Fruit fly (Drosophila melanogaster) whole organism, wandering third instar larva: Measurements from ENCODE around the gene Nrx-IV.

Experiments
- CG32264 ChIP-seq: fragments of 200-800 bp; sonication (Bioruptor generic); optimal IDR thresholded peaks from 2 replicates; lab custom pipeline; 2016; ENCODE audit warnings: missing biosample characterization, missing genetic modification characterization
- CG9705 ChIP-seq: fragments of 200-800 bp; sonication (Bioruptor generic); optimal IDR thresholded peaks from 2 replicates; lab custom pipeline; 2018; ENCODE audit warnings: missing biosample characterization, mild to moderate bottlenecking, missing genetic modification characterization
- CrebA ChIP-seq: fragments of 200-800 bp; sonication (Bioruptor generic); optimal IDR thresholded peaks from 2 replicates; lab custom pipeline; 2016; ENCODE audit warnings: missing biosample characterization, mild to moderate bottlenecking, missing genetic modification characterization, borderline replicate concordance
- Dif ChIP-seq: fragments of 200-275, 200-300 bp; sonication (Bioruptor generic); optimal IDR thresholded peaks from 2 replicates; lab custom pipeline; 2018; ENCODE audit warnings: missing biosample characterization, missing genetic modification characterization; ENCODE audit not compliant: partially characterized antibody
- HLH106 ChIP-seq: fragments of 200-800 bp; optimal IDR thresholded peaks from 3 replicates; lab custom pipeline; 2019; ENCODE audit warnings: missing biosample characterization, mild to moderate bottlenecking, missing genetic modification characterization, moderate library complexity
- Hnf4 ChIP-seq: fragments of 200-800 bp; sonication (Bioruptor generic); optimal IDR thresholded peaks from 2 replicates; lab custom pipeline; 2016; ENCODE audit warnings: missing biosample characterization, mild to moderate bottlenecking, missing genetic modification characterization
- Hr78 ChIP-seq: fragments of >200 bp; optimal IDR thresholded peaks from 2 replicates; lab custom pipeline; 2017; ENCODE audit warnings: missing biosample characterization, missing genetic modification characterization
- Hr83 ChIP-seq: fragments of 200-300 bp; sonication (Bioruptor generic); optimal IDR thresholded peaks from 2 replicates; lab custom pipeline; 2016; ENCODE audit warnings: missing biosample characterization, mild to moderate bottlenecking, missing genetic modification characterization, moderate library complexity; ENCODE audit not compliant: poor library complexity, severe bottlenecking
- Jra ChIP-seq: sonication (Bioruptor generic); optimal IDR thresholded peaks from 2 replicates; lab custom pipeline; 2016; ENCODE audit warnings: missing biosample characterization, missing genetic modification characterization
- Myc ChIP-seq: fragments of >200 bp; optimal IDR thresholded peaks from 2 replicates; lab custom pipeline; 2017
- N ChIP-seq: fragments of >200 bp; optimal IDR thresholded peaks from 2 replicates; lab custom pipeline; 2018; ENCODE audit warnings: missing biosample characterization, missing external identifiers, missing genetic modification characterization
- OdsH ChIP-seq: fragments of 200-800 bp; sonication (Bioruptor generic); optimal IDR thresholded peaks from 2 replicates; lab custom pipeline; 2016; ENCODE audit warnings: missing biosample characterization, mild to moderate bottlenecking, missing genetic modification characterization
- Rel ChIP-seq, 2 experiments: fragments of 200-800 bp; sonication (Bioruptor generic) in 1 of 2; optimal IDR thresholded peaks; 2 replicates in 1 of 2; 3 replicates in 1 of 2; lab custom pipeline; 2016 to 2019; ENCODE audit warnings: mild to moderate bottlenecking in 2 of 2, missing biosample characterization in 2 of 2, missing genetic modification characterization in 2 of 2, moderate library complexity in 1 of 2
- Sp1 ChIP-seq: fragments of 200-800 bp; sonication (Bioruptor generic); optimal IDR thresholded peaks from 3 replicates; lab custom pipeline; 2019; ENCODE audit warnings: missing biosample characterization, mild to moderate bottlenecking, missing genetic modification characterization, moderate library complexity
- br ChIP-seq: fragments of 200-800 bp; sonication (Bioruptor generic); optimal IDR thresholded peaks from 2 replicates; lab custom pipeline; 2016; ENCODE audit warnings: missing biosample characterization, missing genetic modification characterization
- brk ChIP-seq: fragments of 200-800 bp; sonication (Bioruptor generic); optimal IDR thresholded peaks from 2 replicates; lab custom pipeline; 2016; ENCODE audit warnings: missing biosample characterization, mild to moderate bottlenecking, missing genetic modification characterization
- dl ChIP-seq, 2 experiments: fragments of 175-275, 200-275 bp in 1 of 2; fragments of 200-275 bp in 1 of 2; sonication (Bioruptor generic); optimal IDR thresholded peaks; lab custom pipeline; 2018; ENCODE audit warnings: mild to moderate bottlenecking in 2 of 2, missing biosample characterization in 2 of 2, missing genetic modification characterization in 2 of 2, moderate library complexity in 2 of 2; ENCODE audit not compliant: partially characterized antibody in 2 of 2, insufficient read depth in 1 of 2
- dsf ChIP-seq: sonication (Bioruptor generic); optimal IDR thresholded peaks from 2 replicates; lab custom pipeline; 2016; ENCODE audit warnings: missing biosample characterization, missing genetic modification characterization, borderline replicate concordance
- ey ChIP-seq: fragments of 200-800 bp; sonication (Bioruptor generic); optimal IDR thresholded peaks from 2 replicates; lab custom pipeline; 2016; ENCODE audit warnings: missing biosample characterization, missing genetic modification characterization
- foxo ChIP-seq, 2 experiments: fragments of 200-800 bp; sonication (Bioruptor generic); optimal IDR thresholded peaks; 2 replicates in 1 of 2; 3 replicates in 1 of 2; lab custom pipeline; 2016 to 2017; ENCODE audit warnings: missing biosample characterization in 2 of 2, missing genetic modification characterization in 2 of 2
- fru ChIP-seq: fragments of 200-800 bp; sonication (Bioruptor generic); optimal IDR thresholded peaks from 3 replicates; lab custom pipeline; 2016; ENCODE audit warnings: missing biosample characterization, mild to moderate bottlenecking, missing genetic modification characterization
- h ChIP-seq: fragments of 200-800 bp; sonication (Bioruptor generic); optimal IDR thresholded peaks from 3 replicates; lab custom pipeline; 2016; ENCODE audit warnings: missing biosample characterization, mild to moderate bottlenecking, missing genetic modification characterization
- jim ChIP-seq: fragments of 175-275, 200-325 bp; sonication (Bioruptor generic); optimal IDR thresholded peaks from 2 replicates; lab custom pipeline; 2016; ENCODE audit warnings: missing biosample characterization, mild to moderate bottlenecking, missing genetic modification characterization
- lola ChIP-seq: fragments of >200 bp; optimal IDR thresholded peaks from 2 replicates; lab custom pipeline; 2017; ENCODE audit warnings: missing biosample characterization, missing genetic modification characterization
- psq ChIP-seq: fragments of 200-800 bp; sonication (Bioruptor generic); optimal IDR thresholded peaks from 3 replicates; lab custom pipeline; 2017; ENCODE audit warnings: missing biosample characterization, mild to moderate bottlenecking, missing genetic modification characterization, moderate library complexity
- rgr ChIP-seq: fragments of 200-800 bp; sonication (Bioruptor generic); optimal IDR thresholded peaks from 3 replicates; lab custom pipeline; 2016; ENCODE audit warnings: missing biosample characterization, mild to moderate bottlenecking, missing genetic modification characterization
- sage ChIP-seq: fragments of 200-800 bp; sonication (Bioruptor generic); optimal IDR thresholded peaks from 2 replicates; lab custom pipeline; 2016; ENCODE audit warnings: missing biosample characterization, mild to moderate bottlenecking, missing genetic modification characterization
- sv ChIP-seq: fragments of 200-800 bp; sonication (Bioruptor generic); optimal IDR thresholded peaks from 3 replicates; lab custom pipeline; 2016; ENCODE audit warnings: missing biosample characterization, missing genetic modification characterization
- tai ChIP-seq: sonication (Bioruptor generic); optimal IDR thresholded peaks from 2 replicates; lab custom pipeline; 2016; ENCODE audit warnings: missing biosample characterization, missing genetic modification characterization
- woc ChIP-seq: sonication (Bioruptor generic); optimal IDR thresholded peaks from 2 replicates; lab custom pipeline; 2016; ENCODE audit warnings: missing biosample characterization, mild to moderate bottlenecking, missing genetic modification characterization

The Nrx-IV gene

DNA sequence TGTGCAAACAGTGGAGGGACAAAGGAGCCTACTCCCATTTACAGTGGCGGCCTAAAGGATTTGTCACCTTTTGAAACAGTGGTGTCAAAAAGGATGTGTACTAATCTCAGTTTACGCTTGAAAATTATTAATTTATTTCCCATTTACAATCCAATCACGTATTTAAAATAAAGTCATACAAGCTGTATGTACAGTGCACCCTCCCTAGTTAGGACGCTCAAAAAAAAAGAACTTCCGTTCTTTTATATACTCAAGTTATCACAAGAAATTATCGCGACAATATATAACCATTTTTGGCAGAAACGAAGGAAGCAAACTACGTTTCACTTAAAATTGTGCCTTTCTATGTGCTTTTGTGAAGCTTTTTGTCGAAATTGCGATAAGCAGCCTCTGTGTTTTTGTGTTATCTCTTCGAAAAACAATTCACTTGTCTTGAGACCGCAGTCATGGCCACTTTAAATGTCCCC is 7.1 kb upstream of the Nrx-IV start:
- peak; percentile 35 for TF ChIP-seq Hr83
- peak; percentile 36 for TF ChIP-seq sv
- TF ChIP-seq Hnf4 = peak; percentile 70
- TF ChIP-seq brk (GFP tag; lab: Kevin White, UChicago) = no peak
- peak; percentile 69 for TF ChIP-seq h
- peak; percentile 43 for TF ChIP-seq Sp1 (GFP tag; lab: Kevin White, UChicago)
- peak; percentile 58 for TF ChIP-seq HLH106 (tag; lab: Kevin White, UChicago)
- TF ChIP-seq tai = no peak
- TF ChIP-seq dsf (GFP tag; lab: Kevin White, UChicago) = no peak
- TF ChIP-seq lola = no peak
- TF ChIP-seq woc (GFP tag; lab: Kevin White, UChicago) = peak; percentile 33
- no peak for TF ChIP-seq Rel (GFP tag; optimal IDR thresholded peaks at IDR 0.05; lab: Kevin White, UChicago)
- TF ChIP-seq Rel (tag; optimal IDR thresholded peaks at IDR 0.05; lab: Kevin White, UChicago) = no peak
- peak; percentile 65 for TF ChIP-seq ey (GFP tag; lab: Kevin White, UChicago)
- TF ChIP-seq N = no peak
- no peak for TF ChIP-seq jim (GFP tag; lab: Kevin White, UChicago)
- TF ChIP-seq br = peak; percentile 70
- TF ChIP-seq Jra (GFP tag; lab: Kevin White, UChicago) = peak; percentile 75
- no peak for TF ChIP-seq CrebA (GFP tag; lab: Kevin White, UChicago)
- peak; percentile 69 for TF ChIP-seq rgr (GFP tag; lab: Kevin White, UChicago)
- TF ChIP-seq foxo (GFP tag; optimal IDR thresholded peaks at IDR 0.05; lab: Kevin White, UChicago) = peak; percentile 32 to 78
- no peak for TF ChIP-seq CG32264 (GFP tag; lab: Kevin White, UChicago)
- peak; percentile 68 for TF ChIP-seq OdsH (GFP tag; lab: Kevin White, UChicago)
- no peak for TF ChIP-seq Myc
- TF ChIP-seq psq (GFP tag; lab: Kevin White, UChicago) = peak; percentile 44
- TF ChIP-seq fru (GFP tag; lab: Kevin White, UChicago) = peak; percentile 82

DNA sequence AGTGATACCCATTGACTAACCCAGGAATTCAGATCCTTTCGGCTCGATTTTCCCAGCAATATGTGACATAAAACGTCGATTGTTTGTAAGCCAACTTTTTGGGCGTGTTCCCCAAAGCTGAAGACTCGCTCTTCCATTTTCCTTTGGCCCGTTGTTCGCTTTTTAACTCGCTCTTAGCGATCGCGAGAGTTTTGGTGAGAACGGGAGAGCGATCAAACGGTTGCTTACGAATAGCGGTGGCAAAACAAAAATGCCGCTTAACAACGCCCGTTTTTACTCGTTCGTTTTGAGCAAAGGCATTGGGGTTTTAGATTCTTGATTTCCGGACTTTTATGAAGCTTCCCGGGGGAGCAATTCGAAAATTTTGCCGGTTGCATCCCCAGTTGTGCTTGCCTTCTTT is 651 bp downstream of the Nrx-IV start:
- TF ChIP-seq Sp1 (GFP tag; lab: Kevin White, UChicago) (no peak), sage (GFP tag; lab: Kevin White, UChicago) (no peak), foxo (GFP tag; optimal IDR thresholded peaks at IDR 0.05; lab: Kevin White, UChicago) (no peak), ey (GFP tag; lab: Kevin White, UChicago) (no peak), psq (GFP tag; lab: Kevin White, UChicago) (peak; percentile 80), woc (GFP tag; lab: Kevin White, UChicago) (no peak), tai (no peak), Hr83 (no peak)

- TF ChIP-seq Rel (GFP tag; optimal IDR thresholded peaks at IDR 0.05; lab: Kevin White, UChicago) (no peak), Rel (tag; optimal IDR thresholded peaks at IDR 0.05; lab: Kevin White, UChicago) (peak; percentile 82), Hr78 (GFP tag; lab: Kevin White, UChicago) (no peak)
- TF ChIP-seq, all 38 proteins: peak for 1
Observed at dm6 chr3L:12149024-12149423, 2.7 kb downstream of the Nrx-IV start, which contains the start of gene CG32099. TSS of gene CG32099 (plus strand) at chr3L:12149273.

dm6 chr3L:12162156-12162682 is 15.9 kb downstream of the Nrx-IV start:
- TF ChIP-seq foxo (GFP tag; optimal IDR thresholded peaks at IDR 0.05; lab: Kevin White, UChicago) (no peak), Myc (no peak), OdsH (GFP tag; lab: Kevin White, UChicago) (no peak), CG9705 (GFP tag; lab: Kevin White, UChicago) (no peak), Jra (GFP tag; lab: Kevin White, UChicago) (no peak), psq (GFP tag; lab: Kevin White, UChicago) (no peak), dl (GFP tag; optimal IDR thresholded peaks at IDR 0.05; lab: Kevin White, UChicago; ENCODE audit: insufficient read depth in 1 of 2, partially characterized antibody in 2 of 2) (no peak), CrebA (GFP tag; lab: Kevin White, UChicago) (no peak)
- TF ChIP-seq, all 38 proteins: peak for 0

dm6 chr3L:12163082-12163481 is 16.8 kb downstream of the Nrx-IV start:
- TF ChIP-seq foxo (GFP tag; optimal IDR thresholded peaks at IDR 0.05; lab: Kevin White, UChicago) (no peak), Hnf4 (no peak), Hr78 (GFP tag; lab: Kevin White, UChicago) (no peak), dl (GFP tag; optimal IDR thresholded peaks at IDR 0.05; lab: Kevin White, UChicago; ENCODE audit: insufficient read depth in 1 of 2, partially characterized antibody in 2 of 2) (no peak), Dif (GFP tag; lab: Kevin White, UChicago) (no peak)
